Fruit fly (Drosophila melanogaster) whole organism, embryonic: ENCODE measurements around the gene CG33510.

Experiments used
- Adf1 ChIP-seq: fragments of 200-800 bp; sonication (Bioruptor generic); IDR thresholded peaks from 2 replicates; pipeline ENCODE4 v1.3.6; 2022; ENCODE audit warnings: missing biosample characterization, missing genetic modification characterization
- Asciz ChIP-seq: fragments of 200-800 bp; sonication (Bioruptor generic); optimal IDR thresholded peaks from 2 replicates; lab custom pipeline; 2017; ENCODE audit warnings: missing biosample characterization, mild to moderate bottlenecking, missing genetic modification characterization, missing genetic modification reagents
- BtbVII ChIP-seq: fragments of 200-800 bp; sonication (Bioruptor generic); optimal IDR thresholded peaks from 3 replicates; lab custom pipeline; 2017; ENCODE audit warnings: missing biosample characterization, mild to moderate bottlenecking, missing genetic modification characterization
- CG10267 ChIP-seq: fragments of 200-800 bp; sonication (Bioruptor generic); optimal IDR thresholded peaks from 2 replicates; lab custom pipeline; 2018; ENCODE audit warnings: missing biosample characterization, mild to moderate bottlenecking, missing genetic modification characterization, moderate library complexity
- CG10543 ChIP-seq: fragments of 200-800 bp; sonication (Bioruptor generic); optimal IDR thresholded peaks from 3 replicates; lab custom pipeline; 2017; ENCODE audit warnings: missing biosample characterization, mild to moderate bottlenecking, missing genetic modification characterization, moderate library complexity
- CG11085 ChIP-seq: fragments of 200-800 bp; sonication (Bioruptor generic); IDR thresholded peaks from 2 replicates; pipeline ENCODE4 v1.3.6; 2022; ENCODE audit warnings: missing biosample characterization, missing genetic modification characterization
- CG12942 ChIP-seq: fragments of 200-800 bp; sonication (Bioruptor generic); optimal IDR thresholded peaks from 3 replicates; lab custom pipeline; 2016; ENCODE audit warnings: missing biosample characterization, missing genetic modification characterization
- CG13424 ChIP-seq: fragments of 200-800 bp; sonication (Bioruptor generic); optimal IDR thresholded peaks from 2 replicates; lab custom pipeline; 2019; ENCODE audit warnings: missing biosample characterization, mild to moderate bottlenecking, missing genetic modification characterization, moderate library complexity
- CG13894 ChIP-seq: fragments of 200-800 bp; sonication (Bioruptor generic); optimal IDR thresholded peaks from 3 replicates; lab custom pipeline; 2018; ENCODE audit warnings: missing biosample characterization, mild to moderate bottlenecking, missing genetic modification characterization, moderate library complexity
- CG15073 ChIP-seq: fragments of 200-800 bp; sonication (Bioruptor generic); optimal IDR thresholded peaks from 2 replicates; lab custom pipeline; 2016; ENCODE audit warnings: missing biosample characterization, missing genetic modification characterization
- CG1529 ChIP-seq: fragments of 200-800 bp; sonication (Bioruptor generic); optimal IDR thresholded peaks from 3 replicates; lab custom pipeline; 2018; ENCODE audit warnings: missing biosample characterization, missing genetic modification characterization
- CG1602 ChIP-seq: fragments of 200-800 bp; sonication (Bioruptor generic); optimal IDR thresholded peaks from 3 replicates; lab custom pipeline; 2016; ENCODE audit warnings: missing biosample characterization, missing genetic modification characterization
- CG16813 ChIP-seq: fragments of 200-800 bp; sonication (Bioruptor generic); IDR thresholded peaks from 3 replicates; pipeline ENCODE4 v1.3.6; 2022; ENCODE audit warnings: missing biosample characterization, missing genetic modification characterization; ENCODE audit not compliant: partially characterized antibody
- CG18262 ChIP-seq: fragments of 200-800 bp; optimal IDR thresholded peaks from 3 replicates; lab custom pipeline; 2019; ENCODE audit warnings: missing biosample characterization, mild to moderate bottlenecking, missing genetic modification characterization, moderate library complexity
- CG1832 ChIP-seq: fragments of 200-800 bp; sonication (Bioruptor generic); optimal IDR thresholded peaks from 2 replicates; lab custom pipeline; 2017; ENCODE audit warnings: missing biosample characterization, mild to moderate bottlenecking, missing genetic modification characterization, inconsistent platforms
- CG2199 ChIP-seq: fragments of 200-800 bp; sonication (Bioruptor generic); IDR thresholded peaks from 3 replicates; pipeline ENCODE4 v1.3.6; 2022; ENCODE audit warnings: missing biosample characterization, missing genetic modification characterization
- CG2202 ChIP-seq: fragments of 200-800 bp; sonication (Bioruptor generic); optimal IDR thresholded peaks from 2 replicates; lab custom pipeline; 2018; ENCODE audit warnings: missing biosample characterization, mild to moderate bottlenecking, missing genetic modification characterization
- CG2889 ChIP-seq: fragments of 200-800 bp; sonication (Bioruptor generic); IDR thresholded peaks from 3 replicates; pipeline ENCODE4 v1.3.6; 2022; ENCODE audit warnings: missing biosample characterization, missing genetic modification characterization
- CG31365 ChIP-seq: fragments of 200-800 bp; sonication (Bioruptor generic); optimal IDR thresholded peaks from 2 replicates; lab custom pipeline; 2018; ENCODE audit warnings: missing biosample characterization, mild to moderate bottlenecking, missing genetic modification characterization
- CG6272 ChIP-seq: fragments of 200-800 bp; sonication (Bioruptor generic); IDR thresholded peaks from 2 replicates; pipeline ENCODE4 v1.3.6; 2022; ENCODE audit warnings: missing biosample characterization, missing genetic modification characterization
- CG8924 ChIP-seq: fragments of 200-800 bp; optimal IDR thresholded peaks from 3 replicates; lab custom pipeline; 2019; ENCODE audit warnings: missing biosample characterization, mild to moderate bottlenecking, missing genetic modification characterization, moderate library complexity
- CG9932 ChIP-seq: fragments of 200-800 bp; sonication (Bioruptor generic); IDR thresholded peaks from 2 replicates; pipeline ENCODE4 v1.3.6; 2022; ENCODE audit warnings: missing biosample characterization, missing genetic modification characterization
- CTCF ChIP-seq: fragments of 200-800 bp; sonication (Bioruptor generic); optimal IDR thresholded peaks from 2 replicates; lab custom pipeline; 2017; ENCODE audit warnings: missing biosample characterization, mild to moderate bottlenecking, missing genetic modification characterization, moderate library complexity
- Chrac-16 ChIP-seq: fragments of 200-800 bp; sonication (Bioruptor generic); optimal IDR thresholded peaks from 3 replicates; lab custom pipeline; 2016; ENCODE audit warnings: missing biosample characterization, missing genetic modification characterization
- Dip2 ChIP-seq: fragments of 200-800 bp; sonication (Bioruptor generic); IDR thresholded peaks from 2 replicates; pipeline ENCODE4 v1.3.6; 2022; ENCODE audit warnings: missing biosample characterization, missing genetic modification characterization
- Ets65A ChIP-seq: fragments of 200-800 bp; sonication (Bioruptor generic); peaks from one replicate; lab custom pipeline; 2016; ENCODE audit warnings: missing biosample characterization, missing genetic modification characterization
- Fer2 ChIP-seq: fragments of 200-800 bp; sonication (Bioruptor generic); optimal IDR thresholded peaks from 2 replicates; lab custom pipeline; 2018; ENCODE audit warnings: missing biosample characterization, mild to moderate bottlenecking, missing genetic modification characterization, moderate library complexity
- Fer3 ChIP-seq: fragments of 200-800 bp; sonication (Bioruptor generic); optimal IDR thresholded peaks from 2 replicates; lab custom pipeline; 2018; ENCODE audit warnings: missing biosample characterization, mild to moderate bottlenecking, missing genetic modification characterization, moderate library complexity
- HHEX ChIP-seq: fragments of 200-800 bp; sonication (Bioruptor generic); optimal IDR thresholded peaks from 3 replicates; lab custom pipeline; 2017; ENCODE audit warnings: missing biosample characterization, mild to moderate bottlenecking, missing genetic modification characterization, missing genetic modification reagents
- Mrtf ChIP-seq: fragments of 200-800 bp; sonication (Bioruptor generic); IDR thresholded peaks from 3 replicates; pipeline ENCODE4 v1.3.6; 2022; ENCODE audit warnings: missing biosample characterization, missing genetic modification characterization
- Oaz ChIP-seq: fragments of 200-800 bp; sonication (Bioruptor generic); IDR thresholded peaks from 2 replicates; pipeline ENCODE4 v1.3.6; 2022; ENCODE audit warnings: missing biosample characterization, missing genetic modification characterization
- Trl ChIP-seq, 3 experiments: fragments of >200 bp in 2 of 3; fragments of 200-800 bp in 1 of 3; sonication (Bioruptor generic) in 1 of 3; optimal IDR thresholded peaks; 2 replicates in 1 of 3; 3 replicates in 2 of 3; lab custom pipeline; 2016 to 2017; ENCODE audit warnings: missing biosample characterization in 1 of 3, missing genetic modification characterization in 1 of 3
- Xbp1 ChIP-seq: fragments of 200-800 bp; sonication (Bioruptor generic); optimal IDR thresholded peaks from 3 replicates; lab custom pipeline; 2016; ENCODE audit warnings: missing biosample characterization, mild to moderate bottlenecking, missing genetic modification characterization
- ac ChIP-seq: fragments of 200-800 bp; sonication (Bioruptor generic); optimal IDR thresholded peaks from 3 replicates; lab custom pipeline; 2017; ENCODE audit warnings: missing biosample characterization, mild to moderate bottlenecking, missing genetic modification characterization
- amos ChIP-seq: fragments of 200-800 bp; sonication (Bioruptor generic); IDR thresholded peaks from 2 replicates; pipeline ENCODE4 v1.3.6; 2022; ENCODE audit warnings: missing biosample characterization, missing genetic modification characterization; ENCODE audit not compliant: partially characterized antibody
- az2 ChIP-seq: fragments of 200-800 bp; sonication (Bioruptor generic); optimal IDR thresholded peaks from 3 replicates; lab custom pipeline; 2016; ENCODE audit warnings: missing biosample characterization, missing genetic modification characterization
- bowl ChIP-seq: fragments of 200-800 bp; sonication (Bioruptor generic); IDR thresholded peaks from 2 replicates; pipeline ENCODE4 v1.3.6; 2022; ENCODE audit warnings: missing biosample characterization, missing genetic modification characterization
- eve ChIP-seq, 2 experiments: fragments of >200 bp; optimal IDR thresholded peaks; 2 replicates each; lab custom pipeline; 2017; ENCODE audit warnings: missing biosample characterization in 2 of 2, missing genetic modification characterization in 2 of 2
- fd102C ChIP-seq: fragments of 200-800 bp; sonication (Bioruptor generic); optimal IDR thresholded peaks from 2 replicates; lab custom pipeline; 2018; ENCODE audit warnings: missing biosample characterization, mild to moderate bottlenecking, missing genetic modification characterization, moderate library complexity
- fd64A ChIP-seq: fragments of 200-800 bp; sonication (Bioruptor generic); optimal IDR thresholded peaks from 3 replicates; lab custom pipeline; 2018; ENCODE audit warnings: missing biosample characterization, mild to moderate bottlenecking, missing genetic modification characterization
- gcm2 ChIP-seq: fragments of 200-800 bp; sonication (Bioruptor generic); optimal IDR thresholded peaks from 2 replicates; lab custom pipeline; 2016; ENCODE audit warnings: missing biosample characterization, missing genetic modification characterization
- gfzf ChIP-seq: fragments of 200-800 bp; sonication (Bioruptor generic); optimal IDR thresholded peaks from 2 replicates; lab custom pipeline; 2016; ENCODE audit warnings: missing biosample characterization, mild to moderate bottlenecking, missing genetic modification characterization, moderate library complexity
- grn ChIP-seq: fragments of 200-800 bp; sonication (Bioruptor generic); optimal IDR thresholded peaks from 3 replicates; lab custom pipeline; 2017; ENCODE audit warnings: missing biosample characterization, missing genetic modification characterization
- her ChIP-seq: fragments of 200-800 bp; sonication (Bioruptor generic); optimal IDR thresholded peaks from 2 replicates; lab custom pipeline; 2016; ENCODE audit warnings: missing biosample characterization, missing genetic modification characterization
- nerfin-1 ChIP-seq: fragments of 200-800 bp; sonication (Bioruptor generic); optimal IDR thresholded peaks from 3 replicates; lab custom pipeline; 2019; ENCODE audit warnings: missing biosample characterization, mild to moderate bottlenecking, missing genetic modification characterization, moderate library complexity
- nom ChIP-seq: fragments of 200-800 bp; sonication (Bioruptor generic); optimal IDR thresholded peaks from 2 replicates; lab custom pipeline; 2017; ENCODE audit warnings: missing biosample characterization, missing genetic modification characterization, mild to moderate bottlenecking, moderate library complexity, missing genetic modification reagents
- sr ChIP-seq: fragments of 200-800 bp; sonication (Bioruptor generic); IDR thresholded peaks from 3 replicates; pipeline ENCODE4 v1.3.6; 2022; ENCODE audit warnings: missing biosample characterization, missing genetic modification characterization

Gene CG33510

DNA sequence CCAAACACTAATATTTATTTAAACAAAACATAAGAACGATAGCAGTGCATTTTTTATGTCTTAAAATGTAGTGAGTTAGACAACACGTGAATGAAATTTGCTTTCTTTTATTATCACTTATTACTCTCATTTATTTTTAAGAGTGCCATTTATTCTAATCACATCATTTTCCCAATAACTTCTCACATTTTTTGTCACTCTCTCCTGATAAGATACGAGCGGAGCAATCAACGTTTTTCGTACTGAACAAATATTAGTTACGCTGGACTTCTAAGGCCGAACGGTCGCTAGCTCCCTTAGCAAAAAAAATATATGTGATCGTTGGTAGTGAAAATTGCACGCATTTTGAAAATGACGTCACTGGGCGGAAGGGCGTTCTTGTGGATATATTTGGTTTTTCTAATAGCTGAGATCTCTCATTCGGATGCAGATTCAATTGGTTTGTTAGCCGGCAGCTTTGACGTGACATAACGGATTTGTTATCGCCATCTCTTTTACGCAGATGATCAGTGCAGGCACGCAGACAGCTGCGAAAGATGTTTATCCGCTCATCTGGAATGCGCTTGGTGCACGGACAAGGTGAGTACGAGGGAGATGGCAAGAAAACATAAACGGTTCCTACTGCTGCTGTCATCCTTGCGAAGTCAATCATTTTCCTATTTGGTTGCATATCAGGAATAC lies 31.2 kb downstream of the CG33510 start, which contains the start of gene Itgbn (continued):
- TF ChIP-seq CG31365: no peak
- no peak for TF ChIP-seq Mrtf (GFP tag; lab: Robert Waterston, UW)
- TF ChIP-seq BtbVII (GFP tag; lab: Kevin White, UChicago): no peak
- no peak for TF ChIP-seq CG2202 (tag; lab: Kevin White, UChicago)
- peak; percentile 44 for TF ChIP-seq CG1832 (GFP tag; lab: Kevin White, UChicago)
- TF ChIP-seq Oaz: no peak
- no peak for TF ChIP-seq gfzf (GFP tag; lab: Kevin White, UChicago)
- no peak for TF ChIP-seq fd102C
- 0 out of 3 replicates have a peak, but pooled peaks have one; percentile 80 for TF ChIP-seq CG2199 (GFP tag; lab: Robert Waterston, UW)
- peak in 1 of 2 experiments; percentile 40 for TF ChIP-seq eve (GFP tag; optimal IDR thresholded peaks at IDR 0.05; lab: Kevin White, UChicago)
- peak in 1 of 2 experiments; percentile 20 for TF ChIP-seq Trl (optimal IDR thresholded peaks at IDR 0.05; lab: Kevin White, UChicago)
- TF ChIP-seq Trl (GFP tag; optimal IDR thresholded peaks at IDR 0.05; lab: Kevin White, UChicago): no peak
- TF ChIP-seq amos (GFP tag; lab: Robert Waterston, UW): 0 out of 2 replicates have a peak, but pooled peaks have one; percentile 6
- TF ChIP-seq Chrac-16 (GFP tag; lab: Kevin White, UChicago): no peak
- peak; percentile 4 for TF ChIP-seq ac (GFP tag; lab: Kevin White, UChicago)
- no peak for TF ChIP-seq CG8924
- no peak for TF ChIP-seq Ets65A (GFP tag; lab: Kevin White, UChicago)
- TF ChIP-seq grn (GFP tag; lab: Kevin White, UChicago): peak; percentile 71

DNA sequence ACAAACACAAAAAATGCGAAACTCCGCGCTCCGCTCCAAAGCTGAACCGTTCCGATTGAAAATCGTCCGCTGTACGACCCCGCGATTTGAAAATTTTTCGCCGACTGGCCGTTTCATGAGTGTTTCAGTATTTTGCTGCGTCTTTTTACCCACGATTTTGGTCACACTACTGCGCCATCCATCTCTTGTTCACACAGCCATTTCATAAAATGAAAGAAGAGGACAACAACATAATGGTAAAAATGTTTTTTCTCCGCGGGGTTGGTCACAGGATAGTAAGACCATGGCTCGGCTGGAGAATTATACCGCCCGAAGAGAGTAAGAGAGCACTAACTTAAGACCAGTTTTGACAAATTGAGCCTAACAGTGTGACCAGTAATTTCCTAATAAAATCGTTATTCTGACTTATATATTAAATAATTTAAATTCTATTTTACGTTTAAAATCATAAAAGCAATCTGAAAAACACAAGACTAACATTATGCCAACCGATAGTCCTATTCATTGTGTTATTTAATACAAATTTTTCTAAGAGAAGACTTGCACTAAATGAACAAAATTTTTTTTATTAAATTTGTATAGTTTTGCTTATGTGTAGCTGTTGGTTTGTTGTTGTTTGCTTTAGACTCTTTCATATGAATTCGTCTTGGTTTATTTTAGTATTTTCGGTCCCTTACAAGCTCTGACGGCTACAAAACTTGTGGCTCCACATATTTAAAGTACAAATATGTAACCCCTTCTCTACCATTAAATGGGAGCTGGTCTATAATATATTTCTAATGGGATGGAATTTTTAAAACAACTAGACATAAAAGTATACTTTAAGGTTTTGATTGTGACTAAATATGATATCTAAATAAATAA lies 32.0 kb downstream of the CG33510 start, which contains the start of gene CG42238:
CG42238 (minus strand) TSS at position 292 of the 864 bp plus-strand sequence.
- TF ChIP-seq CG1602 (GFP tag; lab: Kevin White, UChicago) (no peak), Fer3 (no peak), CTCF (no peak), gcm2 (GFP tag; lab: Kevin White, UChicago) (no peak), grn (GFP tag; lab: Kevin White, UChicago) (no peak), her (peak; percentile 41), CG1529 (no peak), CG15073 (GFP tag; lab: Kevin White, UChicago) (no peak), fd102C (no peak), sr (GFP tag; lab: Robert Waterston, UW) (no peak), CG11085 (no peak), CG10543 (GFP tag; lab: Kevin White, UChicago) (peak; percentile 42), fd64A (GFP tag; lab: Kevin White, UChicago) (no peak), CG13894 (tag; lab: Kevin White, UChicago) (peak; percentile 34), Asciz (GFP tag; lab: Kevin White, UChicago) (no peak), nerfin-1 (tag; lab: Kevin White, UChicago) (peak; percentile 1), bowl (GFP tag; lab: Robert Waterston, UW) (no peak), CG6272 (no peak), nom (peak; percentile 0), CG16813 (no peak; the same call in 2 of the 3 replicates), Xbp1 (GFP tag; lab: Kevin White, UChicago) (no peak), Dip2 (no peak), CG9932 (peak; percentile 48), Fer2 (tag; lab: Kevin White, UChicago) (no peak), CG12942 (GFP tag; lab: Kevin White, UChicago) (no peak), az2 (GFP tag; lab: Kevin White, UChicago) (no peak), HHEX (GFP tag; lab: Kevin White, UChicago) (no peak), CG10267 (no peak), CG13424 (tag; lab: Kevin White, UChicago) (no peak), CG18262 (tag; lab: Kevin White, UChicago) (no peak), Adf1 (GFP tag; lab: Robert Waterston, UW) (no peak; the same call in 1 of the 2 replicates), CG2889 (GFP tag; lab: Robert Waterston, UW) (no peak)
